Worm (Caenorhabditis elegans): ENCODE results near the gene srh-166.

srh-166 gene

DNA sequence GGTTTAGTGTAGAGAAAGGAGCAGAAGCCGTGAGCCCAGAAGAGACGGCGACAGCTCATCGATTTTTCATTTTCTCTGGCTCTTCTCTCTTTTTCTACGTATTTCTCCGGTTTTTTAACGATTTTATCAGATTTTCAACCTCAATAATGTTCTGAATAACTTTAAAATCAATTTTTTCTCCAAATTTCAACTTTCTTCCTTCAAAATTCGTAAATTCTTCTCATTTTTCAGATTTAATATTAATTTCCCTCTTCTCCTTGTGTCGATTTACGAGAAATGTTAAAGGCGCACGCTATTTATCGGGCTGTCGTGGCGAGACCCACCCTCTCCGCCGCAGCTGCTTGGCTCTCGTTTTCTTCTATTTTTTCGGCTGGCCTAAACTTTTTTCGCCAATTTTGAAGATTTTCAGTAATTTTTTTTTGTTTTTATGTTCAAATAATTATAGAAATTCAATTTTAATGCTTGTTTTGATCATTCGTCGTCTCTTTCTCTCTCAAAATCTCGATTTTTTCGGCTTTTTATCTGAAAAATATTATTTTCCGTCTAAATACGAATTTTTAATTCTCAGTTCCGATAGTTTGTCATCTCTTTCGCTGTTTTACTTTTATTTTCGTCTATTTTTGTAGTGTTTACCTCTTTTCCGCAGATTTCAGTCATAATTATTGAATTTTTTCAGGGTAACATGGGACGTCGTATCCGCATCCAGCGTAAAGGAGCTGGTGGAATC lies 46.5 kb downstream of the srh-166 start, which contains the start of the genes calf-1 and rpl-2:
calf-1 (minus strand) TSS at position 77 of the 727 bp plus-strand sequence.
rpl-2 (plus strand) TSS at position 677 of the 727 bp plus-strand sequence.
- TF ChIP-seq hmbx-1 (tag; optimal IDR thresholded peaks at IDR 0.05), result no peak
- no peak for TF ChIP-seq tbx-11 (GFP tag; IDR thresholded peaks at IDR 0.05)
- TF ChIP-seq flt-1 (GFP tag; IDR thresholded peaks at IDR 0.05), result 0 out of 2 replicates have a peak, but pooled peaks have one; percentile 15
- TF ChIP-seq F13C5.2 (tag; optimal IDR thresholded peaks at IDR 0.05), result no peak
- no peak for TF ChIP-seq tbx-37 (GFP tag; conservative IDR thresholded peaks at IDR 0.05)
- no peak for TF ChIP-seq hnd-1 (tag; optimal IDR thresholded peaks at IDR 0.05)
- no peak for TF ChIP-seq ets-7 (tag; optimal IDR thresholded peaks at IDR 0.05)

DNA sequence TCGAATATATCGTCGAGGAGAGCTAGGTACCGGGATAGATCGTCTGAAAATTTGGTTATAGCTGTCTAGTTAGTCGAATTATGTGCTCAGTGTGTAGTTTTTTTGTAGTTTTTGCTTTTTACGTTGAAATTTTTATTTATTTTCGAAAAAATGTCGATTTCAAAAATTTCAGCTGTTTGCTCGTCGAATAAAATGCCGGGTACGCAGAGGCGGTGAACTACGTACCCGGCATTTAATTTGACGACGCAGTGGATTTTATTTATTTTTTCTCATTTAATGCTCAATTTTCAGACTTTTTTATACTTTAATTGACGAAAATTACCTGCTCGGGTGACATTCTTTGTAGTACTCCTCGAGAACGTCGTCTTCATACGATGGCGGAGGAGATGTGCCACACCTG lies 48.7 kb downstream of the srh-166 start:
- TF ChIP-seq F13C5.2 (tag; optimal IDR thresholded peaks at IDR 0.05) (no peak), tbx-11 (GFP tag; IDR thresholded peaks at IDR 0.05) (no peak)

- TF ChIP-seq tbx-37 (GFP tag; conservative IDR thresholded peaks at IDR 0.05), result no peak
- TF ChIP-seq ama-1 (optimal IDR thresholded peaks at IDR 0.05), result no peak
- no peak for TF ChIP-seq hnd-1 (tag; optimal IDR thresholded peaks at IDR 0.05)
- TF ChIP-seq pes-1 (GFP tag; IDR thresholded peaks at IDR 0.05), result no peak
- TF ChIP-seq hmg-4 (GFP tag; optimal IDR thresholded peaks at IDR 0.05), result no peak
- no peak for TF ChIP-seq F13C5.2 (tag; optimal IDR thresholded peaks at IDR 0.05)
- no peak for TF ChIP-seq B0310.2 (tag; optimal IDR thresholded peaks at IDR 0.05)
- no peak for TF ChIP-seq ets-7 (tag; optimal IDR thresholded peaks at IDR 0.05)
- TF ChIP-seq flt-1 (GFP tag; IDR thresholded peaks at IDR 0.05), result no peak
- TF ChIP-seq ceh-36 (tag; optimal IDR thresholded peaks at IDR 0.05), result no peak
Observed at ce11 chrV:20476514-20476913, 49.2 kb downstream of the srh-166 start.

DNA sequence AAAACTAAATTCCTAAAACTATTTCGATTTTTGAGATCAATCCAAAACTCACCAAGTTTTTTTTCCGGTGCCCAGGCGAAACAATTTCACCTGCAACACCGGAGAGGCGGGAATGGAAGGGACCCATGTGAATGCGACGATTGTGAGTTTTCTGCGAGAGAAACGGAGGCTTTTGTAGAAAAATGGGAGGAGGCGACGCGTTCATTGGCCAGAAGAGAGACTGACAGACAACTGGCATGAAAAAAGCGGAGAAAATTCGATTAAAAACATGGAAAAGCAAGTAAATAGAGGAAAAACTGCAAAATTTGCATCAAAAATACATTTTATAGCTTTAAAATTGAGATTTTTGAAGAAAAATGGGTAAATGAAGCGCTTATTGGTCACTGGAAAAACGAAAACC lies 49.8 kb downstream of the srh-166 start, which contains the start of gene B0250.7:
B0250.7 (minus strand) TSS at position 232 of the 400 bp plus-strand sequence.
- TF ChIP-seq aly-1 (tag; optimal IDR thresholded peaks at IDR 0.05) (no peak), flt-1 (GFP tag; IDR thresholded peaks at IDR 0.05) (no peak), pes-1 (GFP tag; IDR thresholded peaks at IDR 0.05) (no peak), hmbx-1 (tag; optimal IDR thresholded peaks at IDR 0.05) (no peak), scrt-1 (GFP tag; IDR thresholded peaks at IDR 0.05) (no peak), F13C5.2 (tag; optimal IDR thresholded peaks at IDR 0.05) (no peak), tbx-11 (GFP tag; IDR thresholded peaks at IDR 0.05) (no peak), B0310.2 (tag; optimal IDR thresholded peaks at IDR 0.05) (no peak), hnd-1 (tag; optimal IDR thresholded peaks at IDR 0.05) (no peak), tra-4 (tag; optimal IDR thresholded peaks at IDR 0.05) (no peak), ets-7 (tag; optimal IDR thresholded peaks at IDR 0.05) (no peak), ceh-36 (tag; optimal IDR thresholded peaks at IDR 0.05) (no peak), ceh-13 (GFP tag; optimal IDR thresholded peaks at IDR 0.05) (no peak), tbx-37 (GFP tag; conservative IDR thresholded peaks at IDR 0.05) (no peak), sea-1 (GFP tag; conservative IDR thresholded peaks at IDR 0.05) (no peak)

DNA sequence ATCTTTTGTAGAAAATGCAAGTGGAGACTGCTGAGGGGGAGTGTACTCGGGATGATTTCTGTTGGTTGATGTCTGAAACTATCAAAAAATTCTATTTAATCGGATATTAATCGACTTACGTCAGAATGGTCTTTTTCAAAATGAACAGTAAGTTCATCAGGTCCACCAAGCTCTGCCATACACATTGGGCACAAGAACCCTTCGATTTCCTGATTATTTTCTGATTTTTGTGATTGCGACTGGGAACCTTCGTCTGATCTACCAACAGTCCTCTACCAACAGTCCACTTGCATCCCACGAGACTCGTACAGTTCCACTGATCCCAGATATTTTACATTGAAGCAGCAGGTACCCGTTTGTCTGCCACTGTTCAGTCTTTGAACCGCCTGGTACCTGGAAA lies 50.6 kb downstream of the srh-166 start:
- TF ChIP-seq hmg-4 (GFP tag; optimal IDR thresholded peaks at IDR 0.05) (no peak), tbx-11 (GFP tag; IDR thresholded peaks at IDR 0.05) (no peak), aly-1 (tag; optimal IDR thresholded peaks at IDR 0.05) (no peak), F13C5.2 (tag; optimal IDR thresholded peaks at IDR 0.05) (no peak), scrt-1 (GFP tag; IDR thresholded peaks at IDR 0.05) (no peak), flt-1 (GFP tag; IDR thresholded peaks at IDR 0.05) (no peak), pes-1 (GFP tag; IDR thresholded peaks at IDR 0.05) (no peak), ceh-36 (tag; optimal IDR thresholded peaks at IDR 0.05) (no peak), tra-4 (tag; optimal IDR thresholded peaks at IDR 0.05) (no peak), hnd-1 (tag; optimal IDR thresholded peaks at IDR 0.05) (no peak), hmbx-1 (tag; optimal IDR thresholded peaks at IDR 0.05) (no peak), B0310.2 (tag; optimal IDR thresholded peaks at IDR 0.05) (no peak), sea-1 (GFP tag; conservative IDR thresholded peaks at IDR 0.05) (no peak), tbx-37 (GFP tag; conservative IDR thresholded peaks at IDR 0.05) (no peak), ceh-13 (GFP tag; optimal IDR thresholded peaks at IDR 0.05) (no peak), ama-1 (optimal IDR thresholded peaks at IDR 0.05) (no peak), ets-7 (tag; optimal IDR thresholded peaks at IDR 0.05) (no peak)

All from whole organism, early embryonic.